Fruit fly (Drosophila melanogaster) whole organism: Measurements from ENCODE around the gene Spt3.

Experiments used
- Dll ChIP-seq: fragments of >200 bp; optimal IDR thresholded peaks from 2 replicates; lab custom pipeline; 2017
- EcR ChIP-seq, 2 experiments: fragments of >200 bp; optimal IDR thresholded peaks; 2 replicates each; lab custom pipeline; 2017; ENCODE audit warnings: missing biosample characterization in 2 of 2, missing genetic modification characterization in 2 of 2, missing genetic modification reagents in 2 of 2
- pan ChIP-seq: fragments of >200 bp; optimal IDR thresholded peaks from 2 replicates; lab custom pipeline; 2017
- psq ChIP-seq: fragments of >200 bp; optimal IDR thresholded peaks from 2 replicates; lab custom pipeline; 2017
- usp ChIP-seq: fragments of >200 bp; optimal IDR thresholded peaks from 2 replicates; lab custom pipeline; 2017; ENCODE audit warnings: missing biosample characterization, missing genetic modification characterization, mixed read lengths

- TF ChIP-seq Dll (lab: Kevin White, UChicago), result no peak
- TF ChIP-seq pan (lab: Kevin White, UChicago), result no peak
- TF ChIP-seq EcR (GFP tag; optimal IDR thresholded peaks at IDR 0.05; lab: Kevin White, UChicago), result peak in 1 of 2 experiments; percentile 67
- no peak for TF ChIP-seq usp (GFP tag; lab: Kevin White, UChicago)
- no peak for TF ChIP-seq psq (lab: Kevin White, UChicago)
These were observed 40.2 kb upstream of the Spt3 start, which contains the start of gene CG10005 for dm6 chr3R:11976556-11977335.
